Worm (Caenorhabditis elegans): Measurements from ENCODE around the gene dod-22.

- TF ChIP-seq pha-4 (GFP tag; IDR thresholded peaks at IDR 0.05) (no peak), pha-4 (tag; optimal IDR thresholded peaks at IDR 0.05) (no peak), unc-39 (tag; optimal IDR thresholded peaks at IDR 0.05) (no peak), fkh-10 (GFP tag; optimal IDR thresholded peaks at IDR 0.05) (no peak), F26F4.8 (GFP tag; conservative IDR thresholded peaks at IDR 0.05) (no peak), snpc-4 (tag; optimal IDR thresholded peaks at IDR 0.05) (no peak)
Measured at ce11 chrIV:12942633-12943032, 22.5 kb upstream of the dod-22 start, which contains the start of gene dct-19.
